Fruit fly (Drosophila melanogaster): ENCODE data around the gene Toll-9.

- no peak for TF ChIP-seq CTCF (optimal IDR thresholded peaks at IDR 0.05)
- TF ChIP-seq CG8478 (optimal IDR thresholded peaks at IDR 0.05) = no peak
Measured at dm6 chr3L:20398243-20399222, 32.0 kb upstream of the Toll-9 start.
